Fruit fly (Drosophila melanogaster) ovary, adult (tissue): ENCODE measurements around the gene CG15764.

ENCODE experiments used
- CG17801 ChIP-seq: fragments of 200-800 bp; optimal IDR thresholded peaks from 2 replicates; lab custom pipeline; 2019; ENCODE audit warnings: missing biosample characterization, mild to moderate bottlenecking, missing genetic modification characterization, moderate library complexity; ENCODE audit not compliant: partially characterized antibody

The CG15764 gene

dm6 chrX:5885521-5885920 lies 16.6 kb downstream of the CG15764 start:
- no peak for TF ChIP-seq CG17801 (GFP tag; lab: Kevin White, UChicago)

dm6 chrX:5885973-5886372 lies 17.1 kb downstream of the CG15764 start:
- TF ChIP-seq CG17801 (GFP tag; lab: Kevin White, UChicago) = no peak

dm6 chrX:5886764-5887555 lies 18.1 kb downstream of the CG15764 start:
- TF ChIP-seq CG17801 (GFP tag; lab: Kevin White, UChicago) = peak; percentile 5

dm6 chrX:5888260-5888659 lies 19.4 kb downstream of the CG15764 start:
- peak; percentile 2 for TF ChIP-seq CG17801 (GFP tag; lab: Kevin White, UChicago)

- TF ChIP-seq CG17801 (GFP tag; lab: Kevin White, UChicago) = no peak
Measured at dm6 chrX:5888933-5889332, 20.0 kb downstream of the CG15764 start.

- no peak for TF ChIP-seq CG17801 (GFP tag; lab: Kevin White, UChicago)
Measured at dm6 chrX:5891666-5892444, 23.0 kb downstream of the CG15764 start.

dm6 chrX:5892512-5892911 lies 23.6 kb downstream of the CG15764 start:
- no peak for TF ChIP-seq CG17801 (GFP tag; lab: Kevin White, UChicago)

dm6 chrX:5893165-5893564 lies 24.3 kb downstream of the CG15764 start:
- TF ChIP-seq CG17801 (GFP tag; lab: Kevin White, UChicago) = no peak

- TF ChIP-seq CG17801 (GFP tag; lab: Kevin White, UChicago) = peak; percentile 9
Measured at dm6 chrX:5894529-5895487, 25.9 kb downstream of the CG15764 start.

dm6 chrX:5895821-5896550 lies 27.1 kb downstream of the CG15764 start:
- peak; percentile 92 for TF ChIP-seq CG17801 (GFP tag; lab: Kevin White, UChicago)

- TF ChIP-seq CG17801 (GFP tag; lab: Kevin White, UChicago) = no peak
Measured at dm6 chrX:5896809-5897700, 28.2 kb downstream of the CG15764 start.

dm6 chrX:5899241-5900145 lies 30.6 kb downstream of the CG15764 start:
- no peak for TF ChIP-seq CG17801 (GFP tag; lab: Kevin White, UChicago)
